Worm (Caenorhabditis elegans): Measurements from ENCODE around the gene R02F11.12.

R02F11.12 gene

ce11 chrV:4826710-4827380 is 36.4 kb downstream of the R02F11.12 start, which contains the start of the genes hsp-6 and C37H5.5:
Gene hsp-6 (minus strand): TSS chrV:4826760.
Gene C37H5.5 (plus strand): TSS chrV:4827360.
- TF ChIP-seq unc-62 (GFP tag; optimal IDR thresholded peaks at IDR 0.05) = no peak

DNA sequence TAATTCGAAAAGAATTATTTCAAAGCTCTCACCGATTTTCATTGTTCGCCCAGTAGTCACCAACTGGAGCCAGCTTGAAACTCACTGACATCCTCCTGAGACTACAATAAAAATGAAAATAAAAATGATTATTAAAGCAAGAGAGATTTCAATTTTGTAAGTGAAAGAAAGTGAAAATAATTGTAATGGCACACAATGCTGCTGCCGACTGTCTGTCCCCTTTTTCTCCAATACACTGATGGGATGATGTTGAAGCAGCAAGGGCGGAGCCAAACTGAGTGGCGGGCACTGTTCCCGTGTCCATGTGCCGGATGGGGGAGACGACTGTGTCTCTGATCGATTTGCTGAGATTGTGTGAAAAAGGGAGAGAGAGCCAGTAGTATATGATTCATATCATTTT is 43.8 kb downstream of the R02F11.12 start, which contains the start of gene C37H5.14:
C37H5.14 (minus strand) TSS at position 101 of the 400 bp plus-strand sequence.
- TF ChIP-seq unc-62 (GFP tag; optimal IDR thresholded peaks at IDR 0.05) = no peak

DNA sequence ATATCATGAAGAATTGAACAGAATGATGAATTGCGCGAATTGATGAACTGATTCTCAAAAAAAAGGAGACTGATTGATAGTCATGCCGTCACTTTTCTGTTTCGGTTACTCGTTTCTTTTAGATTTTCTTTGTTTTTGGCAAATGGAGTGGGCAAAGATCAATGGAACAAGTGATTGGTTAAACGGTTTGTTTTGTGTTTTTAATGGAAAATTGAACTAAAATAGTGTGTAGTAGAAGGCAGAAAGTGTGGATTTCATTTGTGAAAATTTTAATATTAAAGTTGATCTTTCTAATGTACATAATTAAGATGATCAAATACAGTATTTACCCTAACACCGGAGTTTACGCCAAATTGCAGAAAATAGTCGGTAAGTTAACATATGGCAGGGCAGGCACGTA is 49.4 kb downstream of the R02F11.12 start, which contains the start of gene nas-9:
nas-9 (minus strand) TSS at position 101 of the 400 bp plus-strand sequence.
- TF ChIP-seq unc-62 (GFP tag; optimal IDR thresholded peaks at IDR 0.05) = no peak

All from whole organism, dauer.